Worm (Caenorhabditis elegans): ENCODE results near the gene fos-1.

DNA sequence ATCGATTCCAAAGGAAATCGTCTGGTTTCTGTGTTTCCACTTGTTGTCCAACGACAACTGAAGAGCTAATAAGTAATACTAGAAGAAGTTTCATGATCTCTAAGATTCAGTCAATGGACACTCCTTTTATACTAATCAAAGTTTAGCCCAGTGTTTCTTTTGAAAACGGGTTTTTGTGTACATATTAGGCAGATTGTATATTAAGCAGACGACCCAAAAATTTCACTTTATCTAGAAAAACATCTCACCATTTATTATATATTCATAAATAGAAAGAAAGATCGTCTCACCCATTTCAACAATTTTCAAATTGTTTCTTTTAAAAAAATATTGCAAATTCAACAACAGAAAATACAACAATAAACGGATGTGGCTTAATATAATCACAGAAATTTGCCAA lies 16.6 kb upstream of the fos-1 start, which contains the start of gene C10F3.7:
- TF ChIP-seq ama-1 (optimal IDR thresholded peaks at IDR 0.05) (no peak), F13C5.2 (tag; optimal IDR thresholded peaks at IDR 0.05) (no peak), scrt-1 (GFP tag; IDR thresholded peaks at IDR 0.05) (no peak), sea-1 (GFP tag; conservative IDR thresholded peaks at IDR 0.05) (no peak), flt-1 (GFP tag; IDR thresholded peaks at IDR 0.05) (no peak), aly-1 (tag; optimal IDR thresholded peaks at IDR 0.05) (no peak), B0310.2 (tag; optimal IDR thresholded peaks at IDR 0.05) (no peak), tbx-37 (GFP tag; conservative IDR thresholded peaks at IDR 0.05) (no peak), hmg-4 (GFP tag; optimal IDR thresholded peaks at IDR 0.05) (no peak), tbx-11 (GFP tag; IDR thresholded peaks at IDR 0.05) (no peak), ceh-13 (GFP tag; optimal IDR thresholded peaks at IDR 0.05) (no peak), tra-4 (tag; optimal IDR thresholded peaks at IDR 0.05) (no peak), pes-1 (GFP tag; IDR thresholded peaks at IDR 0.05) (no peak)
